Worm (Caenorhabditis elegans): ENCODE measurements around the gene rap-2.

The rap-2 gene

DNA sequence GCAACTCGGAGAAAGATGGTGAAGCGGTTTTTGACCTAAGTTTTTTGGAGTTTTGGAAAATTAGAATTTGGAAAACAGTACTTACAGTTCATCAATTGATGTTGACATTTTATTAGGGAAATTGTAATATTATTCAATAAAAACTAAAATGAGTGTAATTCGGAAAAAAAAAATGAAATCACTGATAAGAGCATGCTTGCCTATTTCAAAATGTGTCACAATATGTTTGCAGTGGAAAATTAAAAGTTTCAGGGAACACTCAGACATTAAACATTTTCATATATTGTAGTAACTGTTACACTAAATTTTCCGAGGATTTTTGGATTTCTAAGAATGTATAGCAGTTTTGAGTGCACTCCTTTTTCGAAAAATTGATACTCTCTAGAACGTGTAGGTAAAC is 11.5 kb downstream of the rap-2 start, which contains the start of the genes fbxa-82 and C25D7.5 (continued):
- TF ChIP-seq daf-16 (GFP tag; optimal IDR thresholded peaks at IDR 0.05), result no peak
- TF ChIP-seq daf-16 (tag; optimal IDR thresholded peaks at IDR 0.05), result peak; percentile 59
- no peak for TF ChIP-seq unc-62 (GFP tag; optimal IDR thresholded peaks at IDR 0.05 in 1 of 2)
- no peak for TF ChIP-seq unc-62 (tag; optimal IDR thresholded peaks at IDR 0.05)
- TF ChIP-seq zag-1 (tag; optimal IDR thresholded peaks at IDR 0.05), result no peak
- TF ChIP-seq nhr-77 (tag; optimal IDR thresholded peaks at IDR 0.05), result peak; percentile 57
- TF ChIP-seq nhr-102 (tag; optimal IDR thresholded peaks at IDR 0.05), result no peak
- no peak for TF ChIP-seq lin-13 (GFP tag; optimal IDR thresholded peaks at IDR 0.05)
- peak; percentile 24 for TF ChIP-seq pqm-1 (tag; optimal IDR thresholded peaks at IDR 0.05)
- TF ChIP-seq T26A8.4 (GFP tag; IDR thresholded peaks at IDR 0.05), result no peak
- peak; percentile 62 for TF ChIP-seq ztf-7 (tag; optimal IDR thresholded peaks at IDR 0.05)
- no peak for TF ChIP-seq hif-1 (tag; optimal IDR thresholded peaks at IDR 0.05)
- no peak for TF ChIP-seq daf-8 (GFP tag; IDR thresholded peaks at IDR 0.05)
- TF ChIP-seq ceh-20 (GFP tag; IDR thresholded peaks at IDR 0.05), result no peak
- TF ChIP-seq nhr-237 (tag; optimal IDR thresholded peaks at IDR 0.05), result no peak
- TF ChIP-seq sdz-12 (GFP tag; optimal IDR thresholded peaks at IDR 0.05), result no peak
- no peak for TF ChIP-seq mep-1 (tag; optimal IDR thresholded peaks at IDR 0.05)
- TF ChIP-seq dmd-6 (GFP tag; IDR thresholded peaks at IDR 0.05), result no peak
- no peak for TF ChIP-seq mxl-2 (GFP tag; conservative IDR thresholded peaks at IDR 0.05)
- no peak for TF ChIP-seq nhr-25 (tag; optimal IDR thresholded peaks at IDR 0.05; ENCODE audit: borderline replicate concordance, insufficient read depth)
- TF ChIP-seq spr-3 (GFP tag; optimal IDR thresholded peaks at IDR 0.05), result no peak
- TF ChIP-seq ctbp-1 (GFP tag; IDR thresholded peaks at IDR 0.05), result no peak

DNA sequence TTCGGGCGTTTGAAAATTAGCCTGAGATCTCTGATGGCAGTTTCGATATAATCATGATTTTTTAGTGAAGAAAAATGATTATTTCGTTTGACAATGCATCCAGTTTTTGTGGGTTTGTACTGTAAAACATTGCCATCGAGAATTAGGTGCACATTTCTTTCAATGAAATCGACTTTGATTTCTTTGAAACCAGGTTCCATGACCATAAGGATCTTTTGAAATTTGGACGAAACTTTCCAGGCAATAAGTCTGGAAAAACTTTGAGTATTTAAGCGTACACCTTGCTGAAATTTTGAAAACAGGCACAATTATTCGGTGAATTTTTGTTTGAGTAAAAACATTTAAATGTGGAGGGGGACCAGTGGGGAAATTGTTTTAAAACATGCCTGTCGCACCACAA is 12.2 kb downstream of the rap-2 start:
- TF ChIP-seq aha-1 (tag) (peak; percentile 91), zfp-2 (tag; optimal IDR thresholded peaks at IDR 0.05) (no peak), madf-9 (GFP tag; conservative IDR thresholded peaks at IDR 0.05) (no peak), zfp-3 (GFP tag; conservative IDR thresholded peaks at IDR 0.05) (no peak), madf-5 (GFP tag; IDR thresholded peaks at IDR 0.05) (no peak)

DNA sequence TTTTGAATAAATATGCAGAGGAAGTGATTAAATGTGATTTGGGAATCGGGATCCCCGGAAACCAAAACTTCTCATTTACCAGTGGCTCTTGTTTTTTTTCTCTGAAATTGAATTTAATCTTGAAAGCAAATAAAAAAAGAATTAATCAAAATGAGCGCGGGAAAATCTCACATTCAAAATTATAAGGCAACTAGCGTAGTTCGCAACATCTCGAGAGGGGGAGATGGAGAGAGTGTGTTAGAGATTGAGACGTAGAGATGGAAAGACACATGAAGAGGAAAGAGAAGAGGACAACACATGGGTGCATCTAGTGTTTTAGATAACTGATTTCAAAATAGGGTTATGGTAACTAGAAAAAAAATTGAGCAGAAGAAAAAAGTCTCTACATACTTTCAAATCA is 15.8 kb downstream of the rap-2 start, which contains the start of gene sdc-3:
TSS of gene sdc-3 (minus strand) at position 101 of the 400 bp plus-strand sequence.
- TF ChIP-seq cey-2 (tag; optimal IDR thresholded peaks at IDR 0.05; ENCODE audit: borderline replicate concordance, insufficient read depth) (no peak), aha-1 (tag) (peak; percentile 73), daf-16 (GFP tag; optimal IDR thresholded peaks at IDR 0.05) (no peak), daf-16 (tag; optimal IDR thresholded peaks at IDR 0.05) (peak; percentile 14), daf-12 (tag; optimal IDR thresholded peaks at IDR 0.05) (no peak), ama-1 (optimal IDR thresholded peaks at IDR 0.05) (no peak), vab-7 (GFP tag; IDR thresholded peaks at IDR 0.05) (no peak), nhr-28 (tag; optimal IDR thresholded peaks at IDR 0.05) (peak; percentile 32), php-3 (GFP tag; IDR thresholded peaks at IDR 0.05) (no peak), lim-7 (GFP tag; IDR thresholded peaks at IDR 0.05) (no peak), ceh-32 (tag; optimal IDR thresholded peaks at IDR 0.05; ENCODE audit: poor library complexity) (no peak), tra-1 (GFP tag; IDR thresholded peaks at IDR 0.05) (no peak), F37D6.2 (tag; optimal IDR thresholded peaks at IDR 0.05) (no peak), ZK337.2 (GFP tag; IDR thresholded peaks at IDR 0.05) (no peak), mxl-3 (GFP tag; optimal IDR thresholded peaks at IDR 0.05) (peak; percentile 19), unc-39 (tag; optimal IDR thresholded peaks at IDR 0.05) (no peak), lin-39 (tag; optimal IDR thresholded peaks at IDR 0.05) (no peak)

All from whole organism, L4 larva.